Worm (Caenorhabditis elegans) whole organism, L3 larva: ENCODE results near the gene inx-8.

Source experiments
- aly-2 ChIP-seq: fragments of 150-350 bp; optimal IDR thresholded peaks from 2 replicates; lab custom pipeline; 2014; ENCODE audit warnings: missing biosample characterization, missing genetic modification characterization
- fkh-10 ChIP-seq: sonication (generic microtip); optimal IDR thresholded peaks from 2 replicates; lab custom pipeline; 2017; ENCODE audit warnings: missing biosample characterization, missing genetic modification reagents, missing genetic modification characterization
- hmg-11 ChIP-seq: sonication (generic microtip); optimal IDR thresholded peaks from 2 replicates; lab custom pipeline; 2016; ENCODE audit warnings: missing genetic modification characterization, missing compliant biosample characterization
- mdl-1 ChIP-seq: fragments of 150-350 bp; optimal IDR thresholded peaks from 2 replicates; lab custom pipeline; 2014; ENCODE audit warnings: missing biosample characterization, missing genetic modification characterization
- nhr-11 ChIP-seq: fragments of 150-350 bp; optimal IDR thresholded peaks from 2 replicates; lab custom pipeline; 2014; ENCODE audit warnings: missing biosample characterization, missing genetic modification characterization
- nhr-23 ChIP-seq: fragments of 150-350 bp; optimal IDR thresholded peaks from 2 replicates; lab custom pipeline; 2014; ENCODE audit warnings: missing biosample characterization, missing genetic modification reagents, missing genetic modification characterization
- nhr-77 ChIP-seq: fragments of 150-350 bp; optimal IDR thresholded peaks from 2 replicates; lab custom pipeline; 2014; ENCODE audit warnings: missing biosample characterization, missing genetic modification characterization
- pqm-1 ChIP-seq: fragments of 150-350 bp; optimal IDR thresholded peaks from 2 replicates; lab custom pipeline; 2017; ENCODE audit warnings: missing biosample characterization, missing genetic modification characterization, inconsistent platforms
- sea-2 ChIP-seq: fragments of 150-350 bp; sonication (generic microtip); optimal IDR thresholded peaks from 4 replicates; lab custom pipeline; 2014; ENCODE audit warnings: missing biosample characterization, missing genetic modification reagents, missing genetic modification characterization
- snpc-4 ChIP-seq: fragments of 150-350 bp; optimal IDR thresholded peaks from 2 replicates; lab custom pipeline; 2014; ENCODE audit warnings: missing biosample characterization, missing genetic modification characterization
- unc-39 ChIP-seq: sonication (generic microtip); optimal IDR thresholded peaks from 4 replicates; lab custom pipeline; 2017; ENCODE audit warnings: missing biosample characterization, missing genetic modification characterization
- unc-62 ChIP-seq: fragments of 150-350 bp; sonication (generic microtip); optimal IDR thresholded peaks from 4 replicates; lab custom pipeline; 2014; ENCODE audit warnings: missing biosample characterization, missing genetic modification reagents, missing genetic modification characterization
- ztf-11 ChIP-seq: fragments of 150-350 bp; optimal IDR thresholded peaks from 2 replicates; lab custom pipeline; 2014; ENCODE audit warnings: missing biosample characterization, missing genetic modification characterization

ce11 chrIV:11700752-11701151 is 27.1 kb downstream of the inx-8 start, which contains the start of gene dpy-20:
- no peak for TF ChIP-seq sea-2
- TF ChIP-seq ztf-11 (tag; lab: Kevin White, UChicago), result no peak
- no peak for TF ChIP-seq mdl-1
- TF ChIP-seq snpc-4 (tag; lab: Kevin White, UChicago), result no peak
- no peak for TF ChIP-seq unc-62 (GFP tag; lab: Kevin White, UChicago)
- TF ChIP-seq fkh-10 (GFP tag; lab: Kevin White, UChicago), result no peak
- no peak for TF ChIP-seq unc-39 (tag; lab: Kevin White, UChicago)
- no peak for TF ChIP-seq nhr-77 (tag; lab: Kevin White, UChicago)
- no peak for TF ChIP-seq aly-2
- TF ChIP-seq hmg-11 (tag; lab: Kevin White, UChicago), result no peak
- no peak for TF ChIP-seq nhr-11 (tag; lab: Kevin White, UChicago)
- no peak for TF ChIP-seq pqm-1 (tag; lab: Kevin White, UChicago)
- TF ChIP-seq nhr-23 (tag; lab: Kevin White, UChicago), result no peak
